Worm (Caenorhabditis elegans) whole organism, midembryonic: ENCODE results near the gene dao-2.

ENCODE experiments used
- flt-1 ChIP-seq: fragments of 200-800 bp; sonication (Bioruptor generic); IDR thresholded peaks from 2 replicates; pipeline ENCODE4 v1.3.6; 2022; ENCODE audit warnings: missing genetic modification characterization, missing compliant biosample characterization
- klf-2 ChIP-seq: fragments of 200-800 bp; sonication (Bioruptor generic); conservative IDR thresholded peaks from 2 replicates; pipeline ENCODE4 v1.3.6; 2022; ENCODE audit warnings: missing genetic modification reagents, missing genetic modification characterization, missing compliant biosample characterization
- med-1 ChIP-seq: sonication (generic microtip); optimal IDR thresholded peaks from 2 replicates; lab custom pipeline; 2017; ENCODE audit warnings: missing genetic modification characterization, mild to moderate bottlenecking, missing compliant biosample characterization, antibody characterized with exemption, missing genetic modification reagents; ENCODE audit not compliant: insufficient read depth
- ref-1 ChIP-seq: fragments of 200-800 bp; sonication (Bioruptor generic); conservative IDR thresholded peaks from 2 replicates; pipeline ENCODE4 v1.3.6; 2022; ENCODE audit warnings: missing genetic modification reagents, missing genetic modification characterization, missing compliant biosample characterization
- tab-1 ChIP-seq: fragments of 200-800 bp; sonication (Bioruptor generic); IDR thresholded peaks from 2 replicates; pipeline ENCODE4 v1.3.6; 2022; ENCODE audit warnings: missing genetic modification characterization, missing compliant biosample characterization
- ztf-23 ChIP-seq: fragments of 200-800 bp; sonication (Bioruptor generic); IDR thresholded peaks from 2 replicates; pipeline ENCODE4 v1.3.6; 2022; ENCODE audit warnings: missing genetic modification reagents, missing genetic modification characterization, missing compliant biosample characterization
- ztf-29 ChIP-seq: fragments of 200-800 bp; sonication (Bioruptor generic); IDR thresholded peaks from 2 replicates; pipeline ENCODE4 v1.3.6; 2022; ENCODE audit warnings: missing genetic modification reagents, missing genetic modification characterization, missing compliant biosample characterization

DNA sequence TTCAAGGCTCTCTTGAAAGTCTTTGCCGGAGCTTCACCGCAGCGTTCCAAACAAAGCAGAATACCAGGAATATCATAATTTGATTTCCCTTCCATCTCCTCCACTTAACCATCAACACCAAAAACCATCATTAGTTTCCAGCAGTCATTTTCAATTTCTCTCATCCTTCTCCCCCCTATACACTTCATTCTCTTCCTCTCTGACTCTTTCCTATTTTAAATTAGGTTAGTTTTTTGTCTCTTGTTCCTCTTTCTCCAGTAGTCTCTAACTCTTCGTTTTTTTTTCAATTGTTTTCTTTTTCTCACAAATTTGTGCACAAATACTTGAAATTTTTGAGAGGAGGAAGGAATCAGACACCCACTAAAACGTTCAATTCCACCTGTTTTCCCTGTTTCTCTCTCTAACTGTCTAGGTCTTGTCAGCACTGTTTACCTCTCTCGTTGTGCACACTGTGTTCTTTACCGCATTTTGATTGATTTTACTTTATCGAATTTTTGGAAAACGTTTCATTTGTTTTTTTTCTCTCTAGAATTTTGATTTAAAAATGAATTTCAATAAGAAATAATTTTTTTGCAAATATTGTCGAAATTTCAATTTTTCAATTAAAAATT lies 44.0 kb downstream of the dao-2 start:
- TF ChIP-seq ref-1 (GFP tag; lab: Robert Waterston, UW), result no peak
- no peak for TF ChIP-seq ztf-23 (GFP tag; lab: Robert Waterston, UW)
- TF ChIP-seq flt-1 (GFP tag; lab: Robert Waterston, UW), result no peak
- no peak for TF ChIP-seq med-1 (GFP tag; lab: Kevin White, UChicago)
- no peak for TF ChIP-seq ztf-29 (GFP tag; lab: Robert Waterston, UW)
- no peak for TF ChIP-seq tab-1
- no peak for TF ChIP-seq klf-2
